Fruit fly (Drosophila melanogaster) whole organism, adult: ENCODE measurements around the gene Tpt.

Source experiments
- CG11617 ChIP-seq: fragments of 200-800 bp; sonication (Bioruptor generic); optimal IDR thresholded peaks from 2 replicates; lab custom pipeline; 2017; ENCODE audit warnings: mild to moderate bottlenecking, missing biosample characterization, missing genetic modification reagents, missing genetic modification characterization
- CG12768 ChIP-seq: fragments of 200-800 bp; sonication (Bioruptor generic); optimal IDR thresholded peaks from 2 replicates; lab custom pipeline; 2017; ENCODE audit warnings: missing biosample characterization, missing genetic modification characterization, mild to moderate bottlenecking, moderate library complexity, missing genetic modification reagents
- CG14711 ChIP-seq: fragments of 200-800 bp; sonication (Bioruptor generic); optimal IDR thresholded peaks from 2 replicates; lab custom pipeline; 2018; ENCODE audit warnings: missing biosample characterization, mild to moderate bottlenecking, missing genetic modification characterization, moderate library complexity
- CG1620 ChIP-seq: fragments of 200-800 bp; sonication (Bioruptor generic); optimal IDR thresholded peaks from 2 replicates; lab custom pipeline; 2016; ENCODE audit warnings: missing biosample characterization, missing genetic modification characterization
- CG33017 ChIP-seq: fragments of 200-800 bp; sonication (Bioruptor generic); optimal IDR thresholded peaks from 2 replicates; lab custom pipeline; 2018; ENCODE audit warnings: missing biosample characterization, mild to moderate bottlenecking, missing genetic modification characterization, moderate library complexity
- CG5204 ChIP-seq: fragments of 200-800 bp; sonication (Bioruptor generic); optimal IDR thresholded peaks from 2 replicates; lab custom pipeline; 2016; ENCODE audit warnings: missing biosample characterization, missing genetic modification characterization
- CG7045 ChIP-seq: fragments of 200-800 bp; sonication (Bioruptor generic); optimal IDR thresholded peaks from 2 replicates; lab custom pipeline; 2017; ENCODE audit warnings: missing biosample characterization, mild to moderate bottlenecking, missing genetic modification characterization
- CG7101 ChIP-seq: fragments of 200-800 bp; sonication (Bioruptor generic); optimal IDR thresholded peaks from 2 replicates; lab custom pipeline; 2018; ENCODE audit warnings: missing biosample characterization, mild to moderate bottlenecking, missing genetic modification characterization, moderate library complexity
- Clk ChIP-seq: fragments of 200-800 bp; sonication (Bioruptor generic); optimal IDR thresholded peaks from 2 replicates; lab custom pipeline; 2017; ENCODE audit warnings: missing biosample characterization, missing genetic modification characterization
- Crg-1 ChIP-seq: fragments of 200-800 bp; sonication (Bioruptor generic); optimal IDR thresholded peaks from 2 replicates; lab custom pipeline; 2016; ENCODE audit warnings: missing biosample characterization, missing genetic modification characterization
- Hr96 ChIP-seq: fragments of 200-800 bp; sonication (Bioruptor generic); optimal IDR thresholded peaks from 2 replicates; lab custom pipeline; 2016; ENCODE audit warnings: missing biosample characterization, missing genetic modification characterization
- Mnt ChIP-seq: fragments of 200-800 bp; sonication (Bioruptor generic); optimal IDR thresholded peaks from 2 replicates; lab custom pipeline; 2016; ENCODE audit warnings: missing biosample characterization, mild to moderate bottlenecking, missing genetic modification characterization
- bab1 ChIP-seq: fragments of 200-800 bp; sonication (Bioruptor generic); optimal IDR thresholded peaks from 3 replicates; lab custom pipeline; 2019; ENCODE audit warnings: missing biosample characterization, mild to moderate bottlenecking, missing genetic modification characterization, moderate library complexity
- cic ChIP-seq: fragments of 200-800 bp; sonication (Bioruptor generic); optimal IDR thresholded peaks from 2 replicates; lab custom pipeline; 2017; ENCODE audit warnings: missing biosample characterization, mild to moderate bottlenecking, missing genetic modification characterization, moderate library complexity
- cnc ChIP-seq, 2 experiments: fragments of >200 bp; optimal IDR thresholded peaks; 2 replicates each; lab custom pipeline; 2017
- kay ChIP-seq: fragments of 200-800 bp; sonication (Bioruptor generic); peaks from one replicate; lab custom pipeline; 2016; ENCODE audit warnings: missing biosample characterization, missing genetic modification characterization, borderline replicate concordance
- ovo ChIP-seq: fragments of 200-800 bp; sonication (Bioruptor generic); optimal IDR thresholded peaks from 2 replicates; lab custom pipeline; 2016; ENCODE audit warnings: missing biosample characterization, missing genetic modification characterization
- pad ChIP-seq: fragments of 200-800 bp; sonication (Bioruptor generic); optimal IDR thresholded peaks from 3 replicates; lab custom pipeline; 2017; ENCODE audit warnings: missing biosample characterization, missing genetic modification characterization, mild to moderate bottlenecking, moderate library complexity, missing genetic modification reagents
- tj ChIP-seq: fragments of 200-800 bp; sonication (Bioruptor generic); optimal IDR thresholded peaks from 3 replicates; lab custom pipeline; 2017; ENCODE audit warnings: missing biosample characterization, mild to moderate bottlenecking, missing genetic modification characterization, moderate library complexity
- toe ChIP-seq: fragments of 200-800 bp; sonication (Bioruptor generic); optimal IDR thresholded peaks from 2 replicates; lab custom pipeline; 2016; ENCODE audit warnings: missing biosample characterization, missing genetic modification characterization

Tpt gene

DNA sequence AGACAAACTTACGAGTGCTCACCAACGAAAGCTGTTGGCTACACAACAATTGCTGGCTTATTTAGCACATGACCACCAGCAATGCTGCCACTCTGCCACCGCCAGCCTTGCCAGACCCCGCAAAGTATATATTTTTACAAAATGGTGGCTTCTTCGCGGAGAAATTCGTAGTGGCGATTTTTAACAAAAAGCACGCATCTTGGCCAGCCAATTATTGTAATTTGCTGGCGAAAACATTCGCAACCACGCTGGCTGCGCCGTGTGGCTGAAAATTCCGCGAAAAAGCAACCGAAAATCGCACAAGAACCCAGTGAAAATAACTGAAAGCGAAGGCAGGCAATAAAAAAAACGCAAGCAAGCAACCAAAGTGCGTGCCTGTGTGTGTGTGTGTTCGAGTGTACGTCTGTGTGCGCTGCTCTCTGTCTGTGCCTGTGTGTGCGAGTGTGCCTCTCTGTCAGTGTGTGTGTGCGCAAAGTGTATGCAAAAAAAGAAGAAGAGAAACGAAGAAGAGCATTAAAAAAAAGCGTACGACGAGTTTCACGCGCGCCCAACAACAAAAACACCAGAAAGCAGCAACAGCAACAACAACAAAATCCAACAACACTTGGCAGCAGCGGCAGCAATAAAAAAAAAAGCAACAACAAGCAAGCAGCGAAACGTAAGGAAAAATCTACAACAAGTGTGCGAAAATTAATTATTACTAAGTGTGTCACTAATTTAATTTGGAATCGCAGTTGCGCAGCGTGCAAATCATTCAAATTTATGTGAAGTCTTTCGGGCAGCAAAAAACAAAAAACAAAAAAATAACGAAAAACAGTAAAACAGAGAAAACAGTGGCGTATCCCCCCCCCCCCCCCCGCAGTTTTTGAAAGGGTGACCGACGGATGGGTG, 45.0 kb upstream of the Tpt start, which contains the start of gene Gug:
TSS of gene Gug (plus strand) at position 123 of the 891 bp plus-strand sequence.
- TF ChIP-seq CG33017 (tag; lab: Kevin White, UChicago) (peak; percentile 19), pad (GFP tag; lab: Kevin White, UChicago) (peak; percentile 11), CG7101 (no peak), CG5204 (GFP tag; lab: Kevin White, UChicago) (no peak), CG7045 (GFP tag; lab: Kevin White, UChicago) (peak; percentile 31), CG12768 (GFP tag; lab: Kevin White, UChicago) (peak; percentile 49), cnc (optimal IDR thresholded peaks at IDR 0.05; lab: Kevin White, UChicago) (no peak), CG1620 (GFP tag; lab: Kevin White, UChicago) (no peak), CG11617 (GFP tag; lab: Kevin White, UChicago) (no peak), tj (GFP tag; lab: Kevin White, UChicago) (peak; percentile 86), ovo (GFP tag; lab: Kevin White, UChicago) (no peak), bab1 (peak; percentile 49), cic (peak; percentile 43), Hr96 (no peak), toe (no peak), kay (GFP tag; lab: Kevin White, UChicago) (peak; percentile 82), Clk (GFP tag; lab: Kevin White, UChicago) (no peak), Crg-1 (GFP tag; lab: Kevin White, UChicago) (no peak), Mnt (GFP tag; lab: Kevin White, UChicago) (peak; percentile 25), CG14711 (no peak)

DNA sequence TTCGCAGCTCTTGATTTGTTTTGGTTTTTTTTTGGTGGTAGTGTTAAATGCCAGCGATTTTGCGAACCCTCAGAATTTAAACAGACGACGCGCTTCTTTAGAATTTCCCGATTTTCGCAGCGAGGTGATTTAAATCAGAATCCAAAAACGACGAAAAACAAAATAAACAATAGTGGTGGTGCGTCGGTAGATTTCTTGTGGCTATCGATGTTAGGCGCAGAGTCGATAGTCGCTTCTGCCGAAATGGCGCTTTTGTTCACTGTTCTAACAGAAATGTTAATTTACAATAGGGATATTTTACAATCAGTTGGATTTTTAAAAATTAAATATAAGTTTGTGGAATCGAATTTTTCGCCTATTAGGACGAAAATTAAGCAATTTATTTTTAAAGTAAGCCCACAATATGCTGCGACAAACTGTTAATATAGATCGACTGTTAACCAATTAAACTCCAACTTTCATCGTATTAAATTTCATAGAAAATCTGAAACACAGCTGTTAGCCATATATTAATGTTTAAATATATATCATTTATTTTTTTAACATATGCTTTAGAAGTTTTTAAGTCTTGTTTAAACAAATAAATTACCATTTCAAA, 44.2 kb upstream of the Tpt start, which contains the start of gene CG6983:
TSS of gene CG6983 (minus strand) at position 176 of the 598 bp plus-strand sequence.
- TF ChIP-seq CG1620 (GFP tag; lab: Kevin White, UChicago), result no peak
- TF ChIP-seq CG7101, result peak; percentile 35
- no peak for TF ChIP-seq pad (GFP tag; lab: Kevin White, UChicago)

DNA sequence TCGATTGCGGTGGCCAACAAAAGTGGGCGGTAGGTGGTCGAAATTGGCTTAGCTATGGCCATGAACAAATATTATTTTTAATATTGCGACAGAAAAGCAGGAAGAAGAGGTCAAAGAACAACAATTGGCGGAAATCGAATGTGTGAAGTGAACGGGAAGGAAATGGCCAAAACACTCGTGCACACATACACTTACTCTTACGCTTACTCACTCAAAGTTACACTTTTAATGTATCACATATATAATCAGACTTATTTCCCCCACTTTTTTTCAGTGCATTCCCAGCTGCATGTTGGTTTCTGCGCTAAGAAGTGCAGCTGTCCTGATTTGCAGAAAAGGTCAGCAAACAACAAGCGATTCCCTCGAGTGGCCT, 43.4 kb upstream of the Tpt start:
- no peak for TF ChIP-seq tj (GFP tag; lab: Kevin White, UChicago)
- TF ChIP-seq CG12768 (GFP tag; lab: Kevin White, UChicago), result peak; percentile 19
- TF ChIP-seq cic, result no peak
- no peak for TF ChIP-seq kay (GFP tag; lab: Kevin White, UChicago)
- no peak for TF ChIP-seq CG7045 (GFP tag; lab: Kevin White, UChicago)
- no peak for TF ChIP-seq Hr96
- TF ChIP-seq pad (GFP tag; lab: Kevin White, UChicago), result no peak
- no peak for TF ChIP-seq Mnt (GFP tag; lab: Kevin White, UChicago)
- no peak for TF ChIP-seq ovo (GFP tag; lab: Kevin White, UChicago)
- no peak for TF ChIP-seq CG11617 (GFP tag; lab: Kevin White, UChicago)
- TF ChIP-seq Crg-1 (GFP tag; lab: Kevin White, UChicago), result no peak
- no peak for TF ChIP-seq CG5204 (GFP tag; lab: Kevin White, UChicago)
- no peak for TF ChIP-seq Clk (GFP tag; lab: Kevin White, UChicago)
- TF ChIP-seq CG14711, result peak; percentile 10
- peak; percentile 16 for TF ChIP-seq CG7101
- no peak for TF ChIP-seq CG33017 (tag; lab: Kevin White, UChicago)
- no peak for TF ChIP-seq cnc (optimal IDR thresholded peaks at IDR 0.05; lab: Kevin White, UChicago)
- no peak for TF ChIP-seq toe
- peak; percentile 2 for TF ChIP-seq bab1
- no peak for TF ChIP-seq CG1620 (GFP tag; lab: Kevin White, UChicago)

DNA sequence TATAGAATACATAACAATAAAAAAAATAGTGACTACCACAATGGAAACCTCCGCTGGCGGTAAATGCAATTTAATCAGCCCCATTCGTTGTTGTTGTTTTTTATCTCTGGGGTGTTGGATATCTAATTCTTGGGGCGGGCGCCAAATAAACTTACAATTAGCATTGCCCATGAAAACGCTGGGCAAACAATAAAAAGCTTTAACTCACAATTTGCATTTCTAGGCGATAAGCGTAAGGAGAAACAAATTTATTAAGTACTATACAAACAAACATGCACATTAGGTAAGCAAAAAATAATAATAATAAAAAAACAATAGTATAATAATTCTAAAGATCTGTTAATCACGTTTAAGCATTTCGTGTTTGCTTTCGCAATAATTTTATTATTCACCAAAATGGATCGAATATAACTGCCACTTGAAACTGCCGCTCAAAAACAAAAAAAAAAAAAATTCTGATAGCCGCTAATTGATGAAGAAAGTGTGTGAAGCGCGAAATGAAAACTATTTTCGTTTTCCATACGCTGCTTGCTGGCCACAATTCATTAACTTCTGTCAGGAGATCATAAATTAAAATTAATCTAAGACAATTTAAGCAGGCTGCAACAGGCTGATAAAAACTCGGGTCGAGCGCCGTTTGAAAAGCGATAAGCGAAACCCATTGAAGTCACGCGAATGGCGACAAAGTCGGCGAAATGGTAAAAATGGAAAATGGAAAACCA, 42.9 kb upstream of the Tpt start:
- TF ChIP-seq CG1620 (GFP tag; lab: Kevin White, UChicago) (no peak), bab1 (no peak), toe (no peak), Crg-1 (GFP tag; lab: Kevin White, UChicago) (no peak), kay (GFP tag; lab: Kevin White, UChicago) (peak; percentile 87), ovo (GFP tag; lab: Kevin White, UChicago) (no peak), CG5204 (GFP tag; lab: Kevin White, UChicago) (no peak), CG33017 (tag; lab: Kevin White, UChicago) (peak; percentile 7), Mnt (GFP tag; lab: Kevin White, UChicago) (no peak), cic (peak; percentile 54), CG11617 (GFP tag; lab: Kevin White, UChicago) (no peak), Hr96 (no peak), CG7045 (GFP tag; lab: Kevin White, UChicago) (peak; percentile 35), CG14711 (no peak), tj (GFP tag; lab: Kevin White, UChicago) (peak; percentile 46), Clk (GFP tag; lab: Kevin White, UChicago) (no peak), pad (GFP tag; lab: Kevin White, UChicago) (no peak), cnc (optimal IDR thresholded peaks at IDR 0.05; lab: Kevin White, UChicago) (no peak), CG12768 (GFP tag; lab: Kevin White, UChicago) (peak; percentile 18), CG7101 (peak; percentile 21)
